Worm (Caenorhabditis elegans) whole organism, mixed stage, embryonic: ENCODE data around the gene pdf-1.

Experiments used
- M03D4.4 ChIP-seq: sonication (generic microtip); optimal IDR thresholded peaks from 2 replicates; lab custom pipeline; 2017; ENCODE audit warnings: mild to moderate bottlenecking, missing genetic modification characterization, missing compliant biosample characterization
- bed-3 ChIP-seq: fragments of 200-800 bp; sonication (Bioruptor generic); optimal IDR thresholded peaks from 3 replicates; lab custom pipeline; 2018; ENCODE audit warnings: mild to moderate bottlenecking, missing genetic modification characterization, moderate library complexity, missing compliant biosample characterization
- blmp-1 ChIP-seq: fragments of 150-350 bp; optimal IDR thresholded peaks from 2 replicates; lab custom pipeline; 2014; ENCODE audit warnings: missing biosample characterization, missing genetic modification characterization
- ceh-39 ChIP-seq: fragments of 150-350 bp; optimal IDR thresholded peaks from 2 replicates; lab custom pipeline; 2014; ENCODE audit warnings: missing biosample characterization, missing genetic modification characterization
- ceh-43 ChIP-seq: fragments of 200-800 bp; sonication (Bioruptor generic); optimal IDR thresholded peaks from 2 replicates; lab custom pipeline; 2018; ENCODE audit warnings: mild to moderate bottlenecking, missing genetic modification characterization, moderate library complexity, missing compliant biosample characterization
- ceh-83 ChIP-seq: fragments of 200-800 bp; sonication (Bioruptor generic); optimal IDR thresholded peaks from 2 replicates; lab custom pipeline; 2018; ENCODE audit warnings: mild to moderate bottlenecking, missing genetic modification characterization, missing compliant biosample characterization
- ces-1 ChIP-seq: fragments of 150-350 bp; optimal IDR thresholded peaks from 2 replicates; lab custom pipeline; 2014; ENCODE audit warnings: missing biosample characterization, missing genetic modification reagents, missing genetic modification characterization
- cnd-1 ChIP-seq: fragments of 200-800 bp; sonication (Bioruptor generic); optimal IDR thresholded peaks from 2 replicates; lab custom pipeline; 2018; ENCODE audit warnings: mild to moderate bottlenecking, missing genetic modification characterization, missing compliant biosample characterization
- elt-1 ChIP-seq: sonication (generic microtip); optimal IDR thresholded peaks from 2 replicates; lab custom pipeline; 2017; ENCODE audit warnings: missing genetic modification characterization, mild to moderate bottlenecking, missing compliant biosample characterization, antibody characterized with exemption, moderate library complexity, borderline replicate concordance; ENCODE audit not compliant: insufficient read depth
- flh-1 ChIP-seq: fragments of 200-800 bp; sonication (Bioruptor generic); optimal IDR thresholded peaks from 2 replicates; lab custom pipeline; 2018; ENCODE audit warnings: mild to moderate bottlenecking, missing genetic modification characterization, moderate library complexity, missing compliant biosample characterization
- ham-2 ChIP-seq: fragments of 200-800 bp; sonication (Bioruptor generic); optimal IDR thresholded peaks from 2 replicates; lab custom pipeline; 2018; ENCODE audit warnings: mild to moderate bottlenecking, missing genetic modification characterization, missing compliant biosample characterization
- hlh-1 ChIP-seq: fragments of 150-350 bp; optimal IDR thresholded peaks from 2 replicates; lab custom pipeline; 2014; ENCODE audit warnings: missing biosample characterization, missing genetic modification reagents, missing genetic modification characterization
- lsy-2 ChIP-seq: fragments of 150-350 bp; optimal IDR thresholded peaks from 2 replicates; lab custom pipeline; 2014; ENCODE audit warnings: missing biosample characterization, missing genetic modification characterization
- mab-5 ChIP-seq: fragments of 150-350 bp; optimal IDR thresholded peaks from 2 replicates; lab custom pipeline; 2014; ENCODE audit warnings: missing biosample characterization, missing genetic modification characterization
- mep-1 ChIP-seq: fragments of 150-350 bp; optimal IDR thresholded peaks from 2 replicates; lab custom pipeline; 2017; ENCODE audit warnings: missing biosample characterization, missing genetic modification reagents, missing genetic modification characterization, inconsistent platforms
- mls-2 ChIP-seq: sonication (generic microtip); optimal IDR thresholded peaks from 2 replicates; lab custom pipeline; 2016; ENCODE audit warnings: mild to moderate bottlenecking, missing genetic modification characterization, moderate library complexity, missing compliant biosample characterization
- nhr-12 ChIP-seq: fragments of 150-350 bp; optimal IDR thresholded peaks from 2 replicates; lab custom pipeline; 2014; ENCODE audit warnings: missing biosample characterization, missing genetic modification characterization
- nhr-2 ChIP-seq: fragments of 150-350 bp; optimal IDR thresholded peaks from 2 replicates; lab custom pipeline; 2014; ENCODE audit warnings: missing biosample characterization, missing genetic modification characterization
- nhr-237 ChIP-seq: fragments of 150-350 bp; optimal IDR thresholded peaks from 2 replicates; lab custom pipeline; 2014; ENCODE audit warnings: missing biosample characterization, missing genetic modification characterization
- nhr-76 ChIP-seq: sonication (generic microtip); optimal IDR thresholded peaks from 2 replicates; lab custom pipeline; 2017; ENCODE audit warnings: missing biosample characterization, missing genetic modification characterization
- pha-4 ChIP-seq: fragments of 150-350 bp; optimal IDR thresholded peaks from 2 replicates; lab custom pipeline; 2018; ENCODE audit warnings: missing biosample characterization, missing genetic modification reagents, missing genetic modification characterization
- snpc-4 ChIP-seq: fragments of 150-350 bp; optimal IDR thresholded peaks from 2 replicates; lab custom pipeline; 2014; ENCODE audit warnings: missing biosample characterization, missing genetic modification characterization
- sptf-1 ChIP-seq: sonication (generic microtip); optimal IDR thresholded peaks from 2 replicates; lab custom pipeline; 2017; ENCODE audit warnings: mild to moderate bottlenecking, missing genetic modification characterization, moderate library complexity, missing compliant biosample characterization
- tbx-8 ChIP-seq: fragments of 200-800 bp; sonication (Bioruptor generic); optimal IDR thresholded peaks from 2 replicates; lab custom pipeline; 2018; ENCODE audit warnings: mild to moderate bottlenecking, missing genetic modification characterization, moderate library complexity, missing compliant biosample characterization
- unc-39 ChIP-seq: fragments of 150-350 bp; optimal IDR thresholded peaks from 2 replicates; lab custom pipeline; 2014; ENCODE audit warnings: missing biosample characterization, missing genetic modification characterization
- unc-62 ChIP-seq: fragments of 150-350 bp; optimal IDR thresholded peaks from 2 replicates; lab custom pipeline; 2014; ENCODE audit warnings: missing biosample characterization, missing genetic modification reagents, missing genetic modification characterization
- zip-8 ChIP-seq: fragments of 150-350 bp; optimal IDR thresholded peaks from 2 replicates; lab custom pipeline; 2014; ENCODE audit warnings: missing biosample characterization, missing genetic modification characterization
- ztf-11 ChIP-seq: fragments of 150-350 bp; optimal IDR thresholded peaks from 2 replicates; lab custom pipeline; 2014; ENCODE audit warnings: missing biosample characterization, missing genetic modification characterization

The pdf-1 gene

ce11 chrIII:6935269-6936017 lies 23.2 kb upstream of the pdf-1 start, which contains the start of the genes F57B9.8 and coq-2:
TSS of gene F57B9.8 (minus strand) at chrIII:6935319.
TSS of gene coq-2 (plus strand) at chrIII:6935967.
- TF ChIP-seq cnd-1 (no peak), blmp-1 (tag; lab: Kevin White, UChicago) (no peak), mep-1 (tag; lab: Kevin White, UChicago) (no peak), nhr-76 (tag; lab: Kevin White, UChicago) (no peak), nhr-12 (no peak), ceh-83 (GFP tag; lab: Kevin White, UChicago) (no peak), snpc-4 (no peak), mls-2 (tag; lab: Kevin White, UChicago) (no peak), elt-1 (tag; lab: Kevin White, UChicago) (no peak), unc-39 (no peak), ces-1 (GFP tag; lab: Kevin White, UChicago) (no peak), flh-1 (GFP tag; lab: Kevin White, UChicago) (no peak), zip-8 (no peak)

- TF ChIP-seq mep-1 (tag; lab: Kevin White, UChicago) (no peak), nhr-237 (no peak), ham-2 (GFP tag; lab: Kevin White, UChicago) (no peak), lsy-2 (tag; lab: Kevin White, UChicago) (no peak), mls-2 (tag; lab: Kevin White, UChicago) (no peak), bed-3 (GFP tag; lab: Kevin White, UChicago) (no peak), ces-1 (GFP tag; lab: Kevin White, UChicago) (no peak)
Measured at ce11 chrIII:6931896-6932295, 19.6 kb upstream of the pdf-1 start, which contains the start of gene byn-1. TSS of gene byn-1 (plus strand) at chrIII:6932001.

- TF ChIP-seq unc-39 (no peak), nhr-237 (peak; percentile 28), lsy-2 (tag; lab: Kevin White, UChicago) (peak; percentile 52), mab-5 (tag; lab: Kevin White, UChicago) (no peak), M03D4.4 (tag; lab: Kevin White, UChicago) (no peak), unc-62 (no peak)
Measured at ce11 chrIII:6929558-6930167, 17.4 kb upstream of the pdf-1 start, which contains the start of gene inf-1. TSS of gene inf-1 (plus strand) at chrIII:6930134.

ce11 chrIII:6928725-6929124 lies 16.4 kb upstream of the pdf-1 start, which contains the start of gene flap-1:
TSS of gene flap-1 (minus strand) at chrIII:6928825.
- TF ChIP-seq mab-5 (tag; lab: Kevin White, UChicago) (no peak), pha-4 (peak; percentile 41), hlh-1 (tag; lab: Kevin White, UChicago) (peak; percentile 38)

- TF ChIP-seq ces-1 (GFP tag; lab: Kevin White, UChicago) (peak; percentile 43), ceh-39 (no peak)
Measured at ce11 chrIII:6914840-6915239, 2.6 kb upstream of the pdf-1 start.

- TF ChIP-seq ztf-11 (tag; lab: Kevin White, UChicago) (no peak), nhr-2 (no peak), mep-1 (tag; lab: Kevin White, UChicago) (no peak)
- TF ChIP-seq, all 35 proteins: peak for 0
Measured at ce11 chrIII:6906409-6906808, 5.9 kb downstream of the pdf-1 start, which contains the start of gene T07E3.2. TSS of gene T07E3.2 (plus strand) at chrIII:6906709.

- TF ChIP-seq lsy-2 (tag; lab: Kevin White, UChicago) (no peak), ceh-43 (GFP tag; lab: Kevin White, UChicago) (no peak), ztf-11 (tag; lab: Kevin White, UChicago) (no peak), sptf-1 (tag; lab: Kevin White, UChicago) (no peak), tbx-8 (GFP tag; lab: Kevin White, UChicago) (no peak), snpc-4 (no peak)
Measured at ce11 chrIII:6904468-6904867, 7.8 kb downstream of the pdf-1 start.
